Fruit fly (Drosophila melanogaster) whole organism, embryonic: Measurements from ENCODE around the gene GC.
A peak's percentile ranks its signal among the peaks of the same experiment; 100 is the strongest.

Experiments
- CG10274 ChIP-seq: fragments of 200-800 bp; sonication (Bioruptor generic); optimal IDR thresholded peaks from 3 replicates; lab custom pipeline; 2017; ENCODE audit warnings: missing biosample characterization, mild to moderate bottlenecking, missing genetic modification characterization
- CG13624 ChIP-seq: fragments of 200-800 bp; sonication (Bioruptor generic); optimal IDR thresholded peaks from 2 replicates; lab custom pipeline; 2016; ENCODE audit warnings: missing biosample characterization, missing genetic modification characterization
- CG1529 ChIP-seq: fragments of 200-800 bp; sonication (Bioruptor generic); optimal IDR thresholded peaks from 3 replicates; lab custom pipeline; 2018; ENCODE audit warnings: missing biosample characterization, missing genetic modification characterization
- CG1647 ChIP-seq: fragments of 200-800 bp; sonication (Bioruptor generic); optimal IDR thresholded peaks from 3 replicates; lab custom pipeline; 2016; ENCODE audit warnings: missing biosample characterization, missing genetic modification characterization
- CG16815 ChIP-seq: fragments of 200-800 bp; sonication (Bioruptor generic); optimal IDR thresholded peaks from 3 replicates; lab custom pipeline; 2017; ENCODE audit warnings: missing biosample characterization, mild to moderate bottlenecking, missing genetic modification characterization
- CG17359 ChIP-seq: fragments of 200-800 bp; sonication (Bioruptor generic); optimal IDR thresholded peaks from 3 replicates; lab custom pipeline; 2018; ENCODE audit warnings: missing biosample characterization, mild to moderate bottlenecking, missing genetic modification characterization, moderate library complexity
- CG17912 ChIP-seq: fragments of 200-800 bp; sonication (Bioruptor generic); optimal IDR thresholded peaks from 2 replicates; lab custom pipeline; 2018; ENCODE audit warnings: missing biosample characterization, mild to moderate bottlenecking, missing genetic modification characterization
- CG2678 ChIP-seq: fragments of 200-800 bp; sonication (Bioruptor generic); optimal IDR thresholded peaks from 3 replicates; lab custom pipeline; 2019; ENCODE audit warnings: missing biosample characterization, mild to moderate bottlenecking, missing genetic modification characterization, moderate library complexity
- CG2875 ChIP-seq: fragments of 200-800 bp; sonication (Bioruptor generic); optimal IDR thresholded peaks from 2 replicates; lab custom pipeline; 2017; ENCODE audit warnings: missing biosample characterization, mild to moderate bottlenecking, missing genetic modification characterization, missing genetic modification reagents
- CG32532 ChIP-seq: fragments of 200-800 bp; sonication (Bioruptor generic); IDR thresholded peaks from 2 replicates; pipeline ENCODE4 v1.3.6; 2022; ENCODE audit warnings: missing biosample characterization, missing genetic modification characterization
- CG4282 ChIP-seq: fragments of 200-800 bp; sonication (Bioruptor generic); optimal IDR thresholded peaks from 2 replicates; lab custom pipeline; 2016; ENCODE audit warnings: missing biosample characterization, missing genetic modification characterization
- CG43689 ChIP-seq: fragments of 200-800 bp; sonication (Bioruptor generic); IDR thresholded peaks from 2 replicates; pipeline ENCODE4 v1.3.6; 2022; ENCODE audit warnings: missing biosample characterization, missing genetic modification characterization
- CG4854 ChIP-seq: fragments of 200-800 bp; sonication (Bioruptor generic); optimal IDR thresholded peaks from 2 replicates; lab custom pipeline; 2016; ENCODE audit warnings: missing biosample characterization, missing genetic modification characterization, inconsistent platforms
- CG6689 ChIP-seq: fragments of 200-800 bp; sonication (Bioruptor generic); IDR thresholded peaks from 2 replicates; pipeline ENCODE4 v1.3.6; 2022; ENCODE audit warnings: missing biosample characterization, missing genetic modification characterization
- CG7357 ChIP-seq: fragments of 200-800 bp; sonication (Bioruptor generic); IDR thresholded peaks from 3 replicates; pipeline ENCODE4 v1.3.6; 2022; ENCODE audit warnings: missing biosample characterization, missing genetic modification characterization
- CG7745 ChIP-seq: fragments of 200-800 bp; sonication (Bioruptor generic); optimal IDR thresholded peaks from 2 replicates; lab custom pipeline; 2018; ENCODE audit warnings: missing biosample characterization, mild to moderate bottlenecking, missing genetic modification characterization, moderate library complexity
- CG8388 ChIP-seq: fragments of 200-800 bp; sonication (Bioruptor generic); optimal IDR thresholded peaks from 2 replicates; lab custom pipeline; 2019; ENCODE audit warnings: missing biosample characterization, mild to moderate bottlenecking, missing genetic modification characterization, moderate library complexity
- CG9215 ChIP-seq: fragments of 200-800 bp; sonication (Bioruptor generic); IDR thresholded peaks from 2 replicates; pipeline ENCODE4 v1.3.6; 2022; ENCODE audit warnings: missing biosample characterization, missing genetic modification characterization
- CG9797 ChIP-seq: fragments of 200-800 bp; sonication (Bioruptor generic); optimal IDR thresholded peaks from 3 replicates; lab custom pipeline; 2018; ENCODE audit warnings: missing biosample characterization, mild to moderate bottlenecking, missing genetic modification characterization
- D19A ChIP-seq: fragments of 200-800 bp; optimal IDR thresholded peaks from 3 replicates; lab custom pipeline; 2019; ENCODE audit warnings: missing biosample characterization, mild to moderate bottlenecking, missing genetic modification characterization, moderate library complexity
- Dip2 ChIP-seq: fragments of 200-800 bp; sonication (Bioruptor generic); IDR thresholded peaks from 2 replicates; pipeline ENCODE4 v1.3.6; 2022; ENCODE audit warnings: missing biosample characterization, missing genetic modification characterization
- Dref ChIP-seq: fragments of 200-800 bp; sonication (Bioruptor generic); IDR thresholded peaks from 2 replicates; pipeline ENCODE4 v1.3.6; 2022; ENCODE audit warnings: missing biosample characterization, missing genetic modification characterization
- Ets65A ChIP-seq: fragments of 200-800 bp; sonication (Bioruptor generic); peaks from one replicate; lab custom pipeline; 2016; ENCODE audit warnings: missing biosample characterization, missing genetic modification characterization
- HLHmδ ChIP-seq: fragments of 200-800 bp; sonication (Bioruptor generic); optimal IDR thresholded peaks from 2 replicates; lab custom pipeline; 2018; ENCODE audit warnings: missing biosample characterization, mild to moderate bottlenecking, missing genetic modification characterization, moderate library complexity
- Hmr ChIP-seq: fragments of 200-800 bp; sonication (Bioruptor generic); optimal IDR thresholded peaks from 3 replicates; lab custom pipeline; 2017; ENCODE audit warnings: mild to moderate bottlenecking, missing biosample characterization, missing genetic modification reagents, missing genetic modification characterization
- MTF-1 ChIP-seq: fragments of 200-800 bp; sonication (Bioruptor generic); optimal IDR thresholded peaks from 2 replicates; lab custom pipeline; 2018; ENCODE audit warnings: missing biosample characterization, mild to moderate bottlenecking, missing genetic modification characterization, borderline replicate concordance
- Med ChIP-seq: fragments of 200-800 bp; sonication (Bioruptor generic); peaks from one replicate; lab custom pipeline; 2016; ENCODE audit warnings: missing biosample characterization, missing genetic modification characterization, mild to moderate bottlenecking, inconsistent platforms, moderate library complexity
- Nf-YC ChIP-seq: fragments of 200-800 bp; optimal IDR thresholded peaks from 3 replicates; lab custom pipeline; 2019; ENCODE audit warnings: missing biosample characterization, mild to moderate bottlenecking, missing genetic modification characterization, moderate library complexity
- Poxn ChIP-seq: fragments of 200-800 bp; sonication (Bioruptor generic); IDR thresholded peaks from 2 replicates; pipeline ENCODE4 v1.3.6; 2022; ENCODE audit warnings: missing biosample characterization, missing genetic modification characterization
- Six4 ChIP-seq: fragments of 200-800 bp; sonication (Bioruptor generic); optimal IDR thresholded peaks from 2 replicates; lab custom pipeline; 2016; ENCODE audit warnings: missing biosample characterization, missing genetic modification characterization
- Spps ChIP-seq: fragments of 200-800 bp; sonication (Bioruptor generic); optimal IDR thresholded peaks from 2 replicates; lab custom pipeline; 2018; ENCODE audit warnings: missing biosample characterization, mild to moderate bottlenecking, missing genetic modification characterization
- Taf1 ChIP-seq: fragments of 200-800 bp; sonication (Bioruptor generic); IDR thresholded peaks from 2 replicates; pipeline ENCODE4 v1.3.6; 2022; ENCODE audit warnings: missing biosample characterization, missing genetic modification characterization
- ato ChIP-seq: fragments of 200-800 bp; sonication (Bioruptor generic); IDR thresholded peaks from 2 replicates; pipeline ENCODE4 v1.3.6; 2022; ENCODE audit warnings: missing biosample characterization, missing genetic modification characterization; ENCODE audit not compliant: partially characterized antibody
- bab2 ChIP-seq: fragments of 200-800 bp; sonication (Bioruptor generic); optimal IDR thresholded peaks from 2 replicates; lab custom pipeline; 2016; ENCODE audit warnings: missing biosample characterization, missing genetic modification characterization
- bigmax ChIP-seq: fragments of 200-800 bp; sonication (Bioruptor generic); optimal IDR thresholded peaks from 2 replicates; lab custom pipeline; 2018; ENCODE audit warnings: missing biosample characterization, mild to moderate bottlenecking, missing genetic modification characterization
- dati ChIP-seq: fragments of 200-800 bp; sonication (Bioruptor generic); IDR thresholded peaks from 2 replicates; pipeline ENCODE4 v1.3.6; 2022; ENCODE audit warnings: missing biosample characterization, missing genetic modification characterization
- gcm2 ChIP-seq: fragments of 200-800 bp; sonication (Bioruptor generic); optimal IDR thresholded peaks from 2 replicates; lab custom pipeline; 2016; ENCODE audit warnings: missing biosample characterization, missing genetic modification characterization
- gro ChIP-seq: fragments of 200-800 bp; sonication (Bioruptor generic); optimal IDR thresholded peaks from 2 replicates; lab custom pipeline; 2016; ENCODE audit warnings: missing biosample characterization, missing genetic modification characterization
- ind ChIP-seq: fragments of 200-800 bp; sonication (Bioruptor generic); optimal IDR thresholded peaks from 3 replicates; lab custom pipeline; 2016; ENCODE audit warnings: missing biosample characterization, missing genetic modification characterization
- inv ChIP-seq: fragments of 200-800 bp; sonication (Bioruptor generic); IDR thresholded peaks from 2 replicates; pipeline ENCODE4 v1.3.6; 2022; ENCODE audit warnings: missing biosample characterization, missing genetic modification characterization; ENCODE audit not compliant: partially characterized antibody
- knrl ChIP-seq: fragments of 200-800 bp; sonication (Bioruptor generic); IDR thresholded peaks from 3 replicates; pipeline ENCODE4 v1.3.6; 2022; ENCODE audit warnings: missing biosample characterization, missing genetic modification characterization; ENCODE audit not compliant: partially characterized antibody
- lbe ChIP-seq: fragments of 200-800 bp; sonication (Bioruptor generic); optimal IDR thresholded peaks from 2 replicates; lab custom pipeline; 2016; ENCODE audit warnings: missing biosample characterization, mild to moderate bottlenecking, missing genetic modification characterization
- lilli ChIP-seq: fragments of 200-800 bp; sonication (Bioruptor generic); optimal IDR thresholded peaks from 3 replicates; lab custom pipeline; 2016; ENCODE audit warnings: missing biosample characterization, missing genetic modification characterization
- maf-S ChIP-seq: fragments of 200-800 bp; sonication (Bioruptor generic); optimal IDR thresholded peaks from 2 replicates; lab custom pipeline; 2016; ENCODE audit warnings: missing biosample characterization, missing genetic modification characterization
- mld ChIP-seq: fragments of 200-800 bp; sonication (Bioruptor generic); IDR thresholded peaks from 3 replicates; pipeline ENCODE4 v1.3.6; 2022; ENCODE audit warnings: missing biosample characterization, missing genetic modification characterization; ENCODE audit not compliant: partially characterized antibody
- rib ChIP-seq: fragments of 200-800 bp; sonication (Bioruptor generic); IDR thresholded peaks from 2 replicates; pipeline ENCODE4 v1.3.6; 2022; ENCODE audit warnings: missing biosample characterization, missing genetic modification characterization
- ssp ChIP-seq: fragments of 200-800 bp; sonication (Bioruptor generic); IDR thresholded peaks from 2 replicates; pipeline ENCODE4 v1.3.6; 2022; ENCODE audit warnings: missing biosample characterization, missing genetic modification characterization
- tgo ChIP-seq: fragments of 200-800 bp; sonication (Bioruptor generic); IDR thresholded peaks from 3 replicates; pipeline ENCODE4 v1.3.6; 2022; ENCODE audit warnings: missing biosample characterization, missing genetic modification characterization
- unpg ChIP-seq: fragments of 200-800 bp; sonication (Bioruptor generic); optimal IDR thresholded peaks from 3 replicates; lab custom pipeline; 2018; ENCODE audit warnings: missing biosample characterization, mild to moderate bottlenecking, missing genetic modification characterization, moderate library complexity
- vfl ChIP-seq: fragments of 200-800 bp; sonication (Bioruptor generic); optimal IDR thresholded peaks from 2 replicates; lab custom pipeline; 2016; ENCODE audit warnings: missing biosample characterization, missing genetic modification characterization
- z ChIP-seq: fragments of 200-800 bp; sonication (Bioruptor generic); IDR thresholded peaks from 3 replicates; pipeline ENCODE4 v1.3.6; 2022; ENCODE audit warnings: missing biosample characterization, missing genetic modification characterization

GC gene

DNA sequence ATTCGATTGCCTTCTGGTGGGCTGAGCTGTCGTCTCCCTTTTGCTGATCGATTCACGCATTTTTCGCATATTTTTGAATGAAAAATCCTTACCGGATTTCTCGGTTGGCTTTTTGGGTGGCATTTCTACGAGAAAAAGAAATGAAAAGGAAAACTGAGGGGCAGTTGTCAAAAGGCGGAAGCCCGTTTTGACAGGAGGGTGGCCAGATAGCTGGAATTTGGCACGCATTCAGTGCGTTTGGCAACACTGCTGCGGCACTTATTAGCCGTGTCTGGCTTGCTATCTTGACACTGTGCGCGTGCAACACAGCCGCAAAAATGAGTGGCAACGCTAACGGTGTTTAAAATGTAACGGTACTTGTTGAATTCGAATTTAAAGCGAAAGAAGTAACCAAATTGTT, 39.4 kb upstream of the GC start, which contains the start of gene RpL23A (continued):
- peak; percentile 71; the same call in 1 of the 2 replicates for TF ChIP-seq Taf1 (GFP tag; lab: Robert Waterston, UW)
- TF ChIP-seq Hmr (GFP tag; lab: Kevin White, UChicago): peak; percentile 99
- TF ChIP-seq MTF-1 (GFP tag; lab: Kevin White, UChicago): peak; percentile 97
- peak; percentile 88 for TF ChIP-seq CG16815 (GFP tag; lab: Kevin White, UChicago)
- TF ChIP-seq ind (GFP tag; lab: Kevin White, UChicago): peak; percentile 92
- peak; percentile 56 for TF ChIP-seq Dref (GFP tag; lab: Robert Waterston, UW)
- peak; percentile 90 for TF ChIP-seq tgo (GFP tag; lab: Robert Waterston, UW)
- peak; percentile 39; the same call in 1 of the 3 replicates for TF ChIP-seq z (GFP tag; lab: Robert Waterston, UW)
- peak; percentile 72 for TF ChIP-seq knrl (GFP tag; lab: Robert Waterston, UW)
- TF ChIP-seq unpg (GFP tag; lab: Kevin White, UChicago): peak; percentile 89
- peak; percentile 80 for TF ChIP-seq Nf-YC (tag; lab: Kevin White, UChicago)
- peak; percentile 90 for TF ChIP-seq CG43689
- TF ChIP-seq CG4282 (GFP tag; lab: Kevin White, UChicago): peak; percentile 95
- peak; percentile 92 for TF ChIP-seq bigmax
- TF ChIP-seq CG7357 (GFP tag; lab: Robert Waterston, UW): peak; percentile 66
- TF ChIP-seq maf-S (GFP tag; lab: Kevin White, UChicago): peak; percentile 96
- peak; percentile 89 for TF ChIP-seq CG10274 (GFP tag; lab: Kevin White, UChicago)
- peak; percentile 100 for TF ChIP-seq Ets65A (GFP tag; lab: Kevin White, UChicago)
- TF ChIP-seq CG4854 (GFP tag; lab: Kevin White, UChicago): peak; percentile 96
- TF ChIP-seq CG13624 (GFP tag; lab: Kevin White, UChicago): peak; percentile 98
- peak; percentile 94 for TF ChIP-seq vfl (GFP tag; lab: Kevin White, UChicago)
- peak; percentile 96 for TF ChIP-seq CG17912 (GFP tag; lab: Kevin White, UChicago)
- TF ChIP-seq Spps (tag; lab: Kevin White, UChicago): peak; percentile 83
- peak; percentile 100 for TF ChIP-seq Med (GFP tag; lab: Kevin White, UChicago)
- TF ChIP-seq CG17359 (tag; lab: Kevin White, UChicago): peak; percentile 92
- peak; percentile 91 for TF ChIP-seq CG9797 (GFP tag; lab: Kevin White, UChicago)
- TF ChIP-seq HLHmδ: peak; percentile 98
- TF ChIP-seq CG2678: peak; percentile 85
- TF ChIP-seq inv (GFP tag; lab: Robert Waterston, UW): peak; percentile 23; the same call in 1 of the 2 replicates
- peak; percentile 82 for TF ChIP-seq CG8388 (GFP tag; lab: Kevin White, UChicago)
- peak; percentile 67 for TF ChIP-seq ato (GFP tag; lab: Robert Waterston, UW)
- no peak for TF ChIP-seq mld (GFP tag; lab: Robert Waterston, UW)
- peak; percentile 95 for TF ChIP-seq bab2 (GFP tag; lab: Kevin White, UChicago)
- peak; percentile 85 for TF ChIP-seq CG6689 (GFP tag; lab: Robert Waterston, UW)
- TF ChIP-seq ssp: peak; percentile 87
- peak; percentile 97 for TF ChIP-seq CG1647
- peak; percentile 97 for TF ChIP-seq CG32532 (GFP tag; lab: Robert Waterston, UW)
- peak; percentile 93 for TF ChIP-seq rib (GFP tag; lab: Robert Waterston, UW)
- peak; percentile 77 for TF ChIP-seq lbe (GFP tag; lab: Kevin White, UChicago)
- TF ChIP-seq Poxn (GFP tag; lab: Robert Waterston, UW): peak; percentile 63
- peak; percentile 87 for TF ChIP-seq CG9215
- TF ChIP-seq dati (GFP tag; lab: Robert Waterston, UW): peak; percentile 87
- peak; percentile 90 for TF ChIP-seq Six4 (GFP tag; lab: Kevin White, UChicago)
- peak; percentile 91 for TF ChIP-seq CG2875 (GFP tag; lab: Kevin White, UChicago)
- TF ChIP-seq D19A (tag; lab: Kevin White, UChicago): peak; percentile 63
- TF ChIP-seq lilli: peak; percentile 94
- TF ChIP-seq gro (GFP tag; lab: Kevin White, UChicago): peak; percentile 97
- TF ChIP-seq CG1529 (GFP tag; lab: Kevin White, UChicago): peak; percentile 80
- no peak for TF ChIP-seq Dip2 (GFP tag; lab: Robert Waterston, UW)
- TF ChIP-seq CG7745 (tag; lab: Kevin White, UChicago): peak; percentile 70
- peak; percentile 90 for TF ChIP-seq gcm2 (GFP tag; lab: Kevin White, UChicago)
